Worm (Caenorhabditis elegans): ENCODE data around the gene sqv-4.

DNA sequence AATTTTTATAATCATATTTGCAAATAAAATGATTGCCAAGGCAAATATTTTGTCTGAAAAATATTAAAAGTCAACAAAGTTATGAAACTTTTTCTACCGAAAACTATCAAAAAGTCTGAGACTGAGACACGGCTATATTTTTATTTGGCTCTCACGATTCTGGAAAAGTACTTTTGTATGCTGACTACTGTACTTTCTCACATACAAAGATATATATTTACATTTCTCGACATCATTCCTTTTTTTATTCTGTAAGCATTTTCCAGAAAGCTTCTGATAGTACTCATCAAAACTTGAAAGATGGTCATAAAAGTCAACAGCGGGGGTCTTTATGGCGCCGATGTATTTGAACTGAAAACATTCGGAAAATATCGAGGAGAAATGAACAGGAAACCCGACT is 13.1 kb downstream of the sqv-4 start, which contains the start of gene aqp-6:
- TF ChIP-seq pqm-1 (tag; optimal IDR thresholded peaks at IDR 0.05) (no peak), zip-5 (tag; optimal IDR thresholded peaks at IDR 0.05) (no peak), ama-1 (optimal IDR thresholded peaks at IDR 0.05) (no peak), nfya-1 (tag; optimal IDR thresholded peaks at IDR 0.05) (no peak), tbx-2 (tag; optimal IDR thresholded peaks at IDR 0.05) (no peak), unc-86 (tag; optimal IDR thresholded peaks at IDR 0.05) (no peak), lin-11 (tag; optimal IDR thresholded peaks at IDR 0.05) (no peak), pha-4 (tag; optimal IDR thresholded peaks at IDR 0.05) (no peak), nhr-11 (tag; optimal IDR thresholded peaks at IDR 0.05) (no peak), sox-4 (tag; optimal IDR thresholded peaks at IDR 0.05) (no peak), ref-2 (tag; optimal IDR thresholded peaks at IDR 0.05) (no peak), fkh-10 (GFP tag; optimal IDR thresholded peaks at IDR 0.05) (no peak)
